Fruit fly (Drosophila melanogaster) whole organism, pupa: ENCODE data around the gene Hrb98DE.

Source experiments
- CG10348 ChIP-seq: fragments of 200-800 bp; sonication (Bioruptor generic); IDR thresholded peaks from 2 replicates; pipeline ENCODE4 v1.3.6; 2022; ENCODE audit warnings: missing biosample characterization, missing genetic modification characterization
- CG12605 ChIP-seq: fragments of 200-800 bp; sonication (Bioruptor generic); IDR thresholded peaks from 2 replicates; pipeline ENCODE4 v1.3.6; 2022; ENCODE audit warnings: missing biosample characterization, missing genetic modification characterization
- CG13204 ChIP-seq: fragments of 200-800 bp; sonication (Bioruptor generic); optimal IDR thresholded peaks from 2 replicates; lab custom pipeline; 2018; ENCODE audit warnings: missing biosample characterization, mild to moderate bottlenecking, missing genetic modification characterization, moderate library complexity
- CG14655 ChIP-seq: fragments of 200-800 bp; sonication (Bioruptor generic); optimal IDR thresholded peaks from 3 replicates; lab custom pipeline; 2017; ENCODE audit warnings: mild to moderate bottlenecking, missing biosample characterization, missing genetic modification reagents, missing genetic modification characterization
- CG32121 ChIP-seq: fragments of 200-800 bp; sonication (Bioruptor generic); IDR thresholded peaks from 2 replicates; pipeline ENCODE4 v1.3.6; 2022; ENCODE audit warnings: missing biosample characterization, missing genetic modification characterization
- CG4496 ChIP-seq: fragments of 200-800 bp; sonication (Bioruptor generic); IDR thresholded peaks from 3 replicates; pipeline ENCODE4 v1.3.6; 2022; ENCODE audit warnings: missing biosample characterization, missing genetic modification characterization
- CG8159 ChIP-seq: fragments of 200-800 bp; sonication (Bioruptor generic); optimal IDR thresholded peaks from 3 replicates; lab custom pipeline; 2018; ENCODE audit warnings: missing biosample characterization, mild to moderate bottlenecking, missing genetic modification characterization, moderate library complexity
- CG8301 ChIP-seq: fragments of 200-800 bp; sonication (Bioruptor generic); optimal IDR thresholded peaks from 2 replicates; lab custom pipeline; 2018; ENCODE audit warnings: missing biosample characterization, mild to moderate bottlenecking, missing genetic modification characterization
- CG9948 ChIP-seq: fragments of 200-800 bp; sonication (Bioruptor generic); optimal IDR thresholded peaks from 2 replicates; lab custom pipeline; 2018; ENCODE audit warnings: missing biosample characterization, mild to moderate bottlenecking, missing genetic modification characterization, moderate library complexity
- EcR ChIP-seq: fragments of 200-800 bp; sonication (Bioruptor generic); optimal IDR thresholded peaks from 3 replicates; lab custom pipeline; 2019; ENCODE audit warnings: missing biosample characterization, missing genetic modification characterization, mild to moderate bottlenecking, moderate library complexity, missing genetic modification reagents
- Snoo ChIP-seq: fragments of 200-800 bp; sonication (Bioruptor generic); optimal IDR thresholded peaks from 3 replicates; lab custom pipeline; 2017; ENCODE audit warnings: missing biosample characterization, mild to moderate bottlenecking, missing genetic modification characterization, inconsistent platforms

- no peak for TF ChIP-seq CG32121 (GFP tag; lab: Robert Waterston, UW)
- TF ChIP-seq CG14655 (GFP tag; lab: Kevin White, UChicago) = no peak
- no peak for TF ChIP-seq CG12605 (GFP tag; lab: Robert Waterston, UW)
- no peak for TF ChIP-seq CG10348 (GFP tag; lab: Robert Waterston, UW)
- TF ChIP-seq CG8159 (tag; lab: Kevin White, UChicago) = no peak
- TF ChIP-seq CG8301 (tag; lab: Kevin White, UChicago) = no peak
- no peak for TF ChIP-seq CG9948 (tag; lab: Kevin White, UChicago)
- TF ChIP-seq CG4496 (GFP tag; lab: Robert Waterston, UW) = no peak
- TF ChIP-seq EcR = no peak
- no peak for TF ChIP-seq CG13204 (GFP tag; lab: Kevin White, UChicago)
- TF ChIP-seq Snoo (tag; lab: Kevin White, UChicago) = no peak
Observed at dm6 chr3R:28561320-28561831, 38.3 kb upstream of the Hrb98DE start.
